Worm (Caenorhabditis elegans) whole organism, L1 larva: ENCODE data around the gene srt-74.
"Not testable (repeated sequence)": the region's sequence is repeated elsewhere in the genome, so short reads cannot be mapped to it uniquely, and the experiment has no call there.

ENCODE experiments used
- F16B12.6 ChIP-seq: fragments of 150-350 bp; optimal IDR thresholded peaks from 2 replicates; lab custom pipeline; 2014; ENCODE audit warnings: missing biosample characterization, missing genetic modification characterization
- ama-1 ChIP-seq: fragments of 150-350 bp; optimal IDR thresholded peaks from 2 replicates; lab custom pipeline; 2014
- efl-1 ChIP-seq, 4 experiments: fragments of 150-350 bp; optimal IDR thresholded peaks in 3 of 4; peaks in 1 of 4; 1 replicate in 1 of 4; 2 replicates in 3 of 4; lab custom pipeline; 2014; ENCODE audit warnings: missing biosample characterization in 2 of 4, missing genetic modification characterization in 2 of 4, missing genetic modification reagents in 2 of 4
- fkh-8 ChIP-seq: sonication (generic microtip); optimal IDR thresholded peaks from 2 replicates; lab custom pipeline; 2016; ENCODE audit warnings: mild to moderate bottlenecking, missing genetic modification characterization, missing compliant biosample characterization
- fos-1 ChIP-seq: fragments of 150-350 bp; optimal IDR thresholded peaks from 2 replicates; lab custom pipeline; 2014; ENCODE audit warnings: missing biosample characterization, missing genetic modification characterization
- hlh-4 ChIP-seq: sonication (generic microtip); optimal IDR thresholded peaks from 2 replicates; lab custom pipeline; 2016; ENCODE audit warnings: mild to moderate bottlenecking, missing genetic modification characterization, missing compliant biosample characterization
- hpl-2 ChIP-seq: fragments of 150-350 bp; optimal IDR thresholded peaks from 2 replicates; lab custom pipeline; 2014; ENCODE audit warnings: missing biosample characterization, missing genetic modification reagents, missing genetic modification characterization
- isw-1 ChIP-seq: fragments of 200-800 bp; sonication (Bioruptor generic); IDR thresholded peaks from 2 replicates; pipeline ENCODE4 v1.3.6; 2022; ENCODE audit warnings: missing genetic modification characterization, missing compliant biosample characterization
- lin-13 ChIP-seq: fragments of 150-350 bp; optimal IDR thresholded peaks from 2 replicates; lab custom pipeline; 2014; ENCODE audit warnings: missing biosample characterization, missing genetic modification reagents, missing genetic modification characterization
- lin-15B ChIP-seq: fragments of 150-350 bp; sonication (generic microtip); optimal IDR thresholded peaks from 3 replicates; lab custom pipeline; 2014; ENCODE audit warnings: missing biosample characterization, missing genetic modification characterization
- lir-3 ChIP-seq: sonication (generic microtip); optimal IDR thresholded peaks from 2 replicates; lab custom pipeline; 2016; ENCODE audit warnings: mild to moderate bottlenecking, missing genetic modification characterization, moderate library complexity, missing compliant biosample characterization; ENCODE audit not compliant: poor library complexity
- mab-9 ChIP-seq: fragments of 200-800 bp; sonication (Bioruptor generic); IDR thresholded peaks from 2 replicates; pipeline ENCODE4 v1.3.6; 2022; ENCODE audit warnings: missing genetic modification reagents, missing genetic modification characterization, missing compliant biosample characterization
- mdl-1 ChIP-seq, 2 experiments: fragments of 150-350 bp; optimal IDR thresholded peaks; 2 replicates each; lab custom pipeline; 2014 to 2017; ENCODE audit warnings: missing biosample characterization in 2 of 2, missing genetic modification characterization in 2 of 2, inconsistent platforms in 1 of 2
- mef-2 ChIP-seq: fragments of 150-350 bp; optimal IDR thresholded peaks from 2 replicates; lab custom pipeline; 2014; ENCODE audit warnings: missing biosample characterization, missing genetic modification characterization
- nhr-11 ChIP-seq: fragments of 150-350 bp; optimal IDR thresholded peaks from 2 replicates; lab custom pipeline; 2014; ENCODE audit warnings: missing biosample characterization, missing genetic modification characterization
- nhr-19 ChIP-seq: fragments of 200-800 bp; sonication (Bioruptor generic); conservative IDR thresholded peaks from 2 replicates; pipeline ENCODE4 v1.3.6; 2022; ENCODE audit warnings: missing genetic modification characterization, missing compliant biosample characterization
- nhr-28 ChIP-seq: fragments of 150-350 bp; optimal IDR thresholded peaks from 2 replicates; lab custom pipeline; 2014; ENCODE audit warnings: missing biosample characterization, missing genetic modification characterization
- nhr-76 ChIP-seq: sonication (generic microtip); optimal IDR thresholded peaks from 2 replicates; lab custom pipeline; 2017; ENCODE audit warnings: missing biosample characterization, missing genetic modification characterization
- nhr-77 ChIP-seq: fragments of 150-350 bp; optimal IDR thresholded peaks from 2 replicates; lab custom pipeline; 2014; ENCODE audit warnings: missing biosample characterization, missing genetic modification characterization
- nhr-84 ChIP-seq: sonication (generic microtip); optimal IDR thresholded peaks from 2 replicates; lab custom pipeline; 2017; ENCODE audit warnings: missing biosample characterization, missing genetic modification characterization
- pag-3 ChIP-seq: sonication (generic microtip); optimal IDR thresholded peaks from 2 replicates; lab custom pipeline; 2017; ENCODE audit warnings: missing genetic modification characterization, mild to moderate bottlenecking, missing compliant biosample characterization, antibody characterized with exemption, borderline replicate concordance; ENCODE audit not compliant: insufficient read depth
- rnt-1 ChIP-seq: sonication (generic microtip); optimal IDR thresholded peaks from 2 replicates; lab custom pipeline; 2016; ENCODE audit warnings: mild to moderate bottlenecking, missing genetic modification characterization, moderate library complexity, missing compliant biosample characterization
- skn-1 ChIP-seq: fragments of 150-350 bp; optimal IDR thresholded peaks from 2 replicates; lab custom pipeline; 2014; ENCODE audit warnings: missing biosample characterization, missing genetic modification characterization
- snpc-4 ChIP-seq: fragments of 150-350 bp; optimal IDR thresholded peaks from 2 replicates; lab custom pipeline; 2014; ENCODE audit warnings: missing biosample characterization, missing genetic modification characterization
- sptf-1 ChIP-seq: fragments of 150-350 bp; optimal IDR thresholded peaks from 2 replicates; lab custom pipeline; 2014; ENCODE audit warnings: missing biosample characterization, missing genetic modification characterization
- sup-37 ChIP-seq: fragments of 200-800 bp; sonication (Bioruptor generic); optimal IDR thresholded peaks from 2 replicates; lab custom pipeline; 2018; ENCODE audit warnings: mild to moderate bottlenecking, missing genetic modification characterization, missing compliant biosample characterization
- swsn-7 ChIP-seq: sonication (generic microtip); optimal IDR thresholded peaks from 2 replicates; lab custom pipeline; 2016; ENCODE audit warnings: missing genetic modification characterization, missing compliant biosample characterization
- tbx-2 ChIP-seq: sonication (generic microtip); optimal IDR thresholded peaks from 2 replicates; lab custom pipeline; 2016; ENCODE audit warnings: missing genetic modification characterization, missing compliant biosample characterization
- unc-130 ChIP-seq: fragments of 150-350 bp; optimal IDR thresholded peaks from 2 replicates; lab custom pipeline; 2017; ENCODE audit warnings: missing biosample characterization, missing genetic modification characterization, inconsistent platforms
- unc-30 ChIP-seq: sonication (generic microtip); optimal IDR thresholded peaks from 2 replicates; lab custom pipeline; 2017; ENCODE audit warnings: missing biosample characterization, missing genetic modification characterization
- vab-15 ChIP-seq: sonication (generic microtip); optimal IDR thresholded peaks from 2 replicates; lab custom pipeline; 2017; ENCODE audit warnings: missing genotype, mild to moderate bottlenecking, missing genetic modification characterization, missing compliant biosample characterization
- zag-1 ChIP-seq: fragments of 150-350 bp; optimal IDR thresholded peaks from 2 replicates; lab custom pipeline; 2014; ENCODE audit warnings: missing biosample characterization, missing genetic modification characterization
- zip-4 ChIP-seq: fragments of 200-800 bp; sonication (Bioruptor generic); optimal IDR thresholded peaks from 2 replicates; lab custom pipeline; 2018; ENCODE audit warnings: mild to moderate bottlenecking, missing genetic modification characterization, moderate library complexity, missing compliant biosample characterization

srt-74 gene

ce11 chrV:14283241-14283640 is 1.1 kb upstream of the srt-74 start, which contains the start of gene F40G12.10:
F40G12.10 (plus strand) TSS chrV:14283541.
- TF ChIP-seq ama-1 (no peak), hlh-4 (tag; lab: Kevin White, UChicago) (no peak), fos-1 (tag; lab: Kevin White, UChicago) (no peak), mab-9 (no peak), sptf-1 (tag; lab: Kevin White, UChicago) (no peak), vab-15 (no peak), skn-1 (tag; lab: Kevin White, UChicago) (no peak), sup-37 (GFP tag; lab: Kevin White, UChicago) (no peak), F16B12.6 (tag; lab: Kevin White, UChicago) (no peak), isw-1 (GFP tag; lab: Robert Waterston, UW) (no peak), lin-15B (tag; lab: Kevin White, UChicago) (no peak)

DNA sequence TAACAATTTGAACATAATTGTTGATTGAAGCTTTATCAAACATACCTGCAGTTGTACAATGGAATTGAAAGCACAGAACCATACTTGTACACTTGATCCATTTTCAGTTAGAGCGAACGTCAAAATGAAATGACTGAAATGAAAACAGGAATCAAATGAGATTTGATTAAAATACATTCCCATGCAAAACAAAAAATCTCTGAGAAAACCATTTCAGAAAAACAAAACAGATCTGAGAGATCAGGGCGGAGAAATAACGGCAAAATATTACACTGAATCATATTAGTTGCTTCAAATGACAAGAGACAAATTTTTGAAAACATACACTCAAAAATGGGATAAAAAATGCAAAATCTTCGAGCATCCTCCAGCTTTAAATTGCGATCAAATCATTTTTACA is 2.3 kb downstream of the srt-74 start, which contains the start of gene srt-33:
TSS of gene srt-33 (minus strand) at position 101 of the 400 bp plus-strand sequence.
- TF ChIP-seq efl-1 (optimal IDR thresholded peaks at IDR 0.05; lab: Kevin White, UChicago): no peak
- no peak for TF ChIP-seq efl-1 (GFP tag; optimal IDR thresholded peaks at IDR 0.05 in 1 of 2; lab: Kevin White, UChicago)
- no peak for TF ChIP-seq unc-130 (tag; lab: Kevin White, UChicago)
- no peak for TF ChIP-seq zag-1 (tag; lab: Kevin White, UChicago)
- no peak for TF ChIP-seq mdl-1 (tag; optimal IDR thresholded peaks at IDR 0.05; lab: Kevin White, UChicago)
- TF ChIP-seq nhr-19 (GFP tag; lab: Robert Waterston, UW): no peak
- no peak for TF ChIP-seq nhr-84 (tag; lab: Kevin White, UChicago)
- TF ChIP-seq zip-4: no peak
- no peak for TF ChIP-seq nhr-77 (tag; lab: Kevin White, UChicago)
- TF ChIP-seq rnt-1 (tag; lab: Kevin White, UChicago): no peak
- no peak for TF ChIP-seq mef-2
- TF ChIP-seq nhr-28: no peak
- no peak for TF ChIP-seq nhr-11 (tag; lab: Kevin White, UChicago)

ce11 chrV:14277456-14277855 is 4.7 kb downstream of the srt-74 start:
- peak; percentile 40 for TF ChIP-seq snpc-4

ce11 chrV:14274268-14274667 is 7.9 kb downstream of the srt-74 start, which contains the start of gene F40G12.7:
F40G12.7 (plus strand) TSS chrV:14274568.
- not testable (repeated sequence) for TF ChIP-seq fkh-8; pag-3 (tag; lab: Kevin White, UChicago); tbx-2 (tag; lab: Kevin White, UChicago)
- TF ChIP-seq, all 84 proteins: peak for 0; not testable (repeated sequence) for 84

ce11 chrV:14273019-14273418 is 9.1 kb downstream of the srt-74 start, which contains the start of gene F40G12.6:
F40G12.6 (minus strand) TSS chrV:14273119.
- TF ChIP-seq skn-1 (tag; lab: Kevin White, UChicago) (no peak), nhr-76 (tag; lab: Kevin White, UChicago) (no peak), F16B12.6 (tag; lab: Kevin White, UChicago) (no peak), lin-13 (GFP tag; lab: Kevin White, UChicago) (no peak), hpl-2 (GFP tag; lab: Kevin White, UChicago) (no peak)

- TF ChIP-seq lir-3 (tag; lab: Kevin White, UChicago): no peak
- TF ChIP-seq swsn-7 (tag; lab: Kevin White, UChicago): no peak
- TF ChIP-seq unc-30 (tag; lab: Kevin White, UChicago): no peak
- TF ChIP-seq nhr-11 (tag; lab: Kevin White, UChicago): no peak
- TF ChIP-seq, all 84 proteins: peak for 0
Observed at ce11 chrV:14270729-14271128, 11.4 kb downstream of the srt-74 start, which contains the start of gene F40G12.5. F40G12.5 (minus strand) TSS chrV:14270829.
